Fruit fly (Drosophila melanogaster) whole organism, adult: ENCODE measurements around the gene CG43312.

Experiments used
- CG11617 ChIP-seq: fragments of 200-800 bp; sonication (Bioruptor generic); optimal IDR thresholded peaks from 2 replicates; lab custom pipeline; 2017; ENCODE audit warnings: mild to moderate bottlenecking, missing biosample characterization, missing genetic modification reagents, missing genetic modification characterization
- CG12768 ChIP-seq: fragments of 200-800 bp; sonication (Bioruptor generic); optimal IDR thresholded peaks from 2 replicates; lab custom pipeline; 2017; ENCODE audit warnings: missing biosample characterization, missing genetic modification characterization, mild to moderate bottlenecking, moderate library complexity, missing genetic modification reagents
- CG14711 ChIP-seq: fragments of 200-800 bp; sonication (Bioruptor generic); optimal IDR thresholded peaks from 2 replicates; lab custom pipeline; 2018; ENCODE audit warnings: missing biosample characterization, mild to moderate bottlenecking, missing genetic modification characterization, moderate library complexity
- CG1620 ChIP-seq: fragments of 200-800 bp; sonication (Bioruptor generic); optimal IDR thresholded peaks from 2 replicates; lab custom pipeline; 2016; ENCODE audit warnings: missing biosample characterization, missing genetic modification characterization
- CG33017 ChIP-seq: fragments of 200-800 bp; sonication (Bioruptor generic); optimal IDR thresholded peaks from 2 replicates; lab custom pipeline; 2018; ENCODE audit warnings: missing biosample characterization, mild to moderate bottlenecking, missing genetic modification characterization, moderate library complexity
- CG5204 ChIP-seq: fragments of 200-800 bp; sonication (Bioruptor generic); optimal IDR thresholded peaks from 2 replicates; lab custom pipeline; 2016; ENCODE audit warnings: missing biosample characterization, missing genetic modification characterization
- CG7045 ChIP-seq: fragments of 200-800 bp; sonication (Bioruptor generic); optimal IDR thresholded peaks from 2 replicates; lab custom pipeline; 2017; ENCODE audit warnings: missing biosample characterization, mild to moderate bottlenecking, missing genetic modification characterization
- CG7101 ChIP-seq: fragments of 200-800 bp; sonication (Bioruptor generic); optimal IDR thresholded peaks from 2 replicates; lab custom pipeline; 2018; ENCODE audit warnings: missing biosample characterization, mild to moderate bottlenecking, missing genetic modification characterization, moderate library complexity
- Clk ChIP-seq: fragments of 200-800 bp; sonication (Bioruptor generic); optimal IDR thresholded peaks from 2 replicates; lab custom pipeline; 2017; ENCODE audit warnings: missing biosample characterization, missing genetic modification characterization
- Crg-1 ChIP-seq: fragments of 200-800 bp; sonication (Bioruptor generic); optimal IDR thresholded peaks from 2 replicates; lab custom pipeline; 2016; ENCODE audit warnings: missing biosample characterization, missing genetic modification characterization
- Hr96 ChIP-seq: fragments of 200-800 bp; sonication (Bioruptor generic); optimal IDR thresholded peaks from 2 replicates; lab custom pipeline; 2016; ENCODE audit warnings: missing biosample characterization, missing genetic modification characterization
- Mnt ChIP-seq: fragments of 200-800 bp; sonication (Bioruptor generic); optimal IDR thresholded peaks from 2 replicates; lab custom pipeline; 2016; ENCODE audit warnings: missing biosample characterization, mild to moderate bottlenecking, missing genetic modification characterization
- bab1 ChIP-seq: fragments of 200-800 bp; sonication (Bioruptor generic); optimal IDR thresholded peaks from 3 replicates; lab custom pipeline; 2019; ENCODE audit warnings: missing biosample characterization, mild to moderate bottlenecking, missing genetic modification characterization, moderate library complexity
- cic ChIP-seq: fragments of 200-800 bp; sonication (Bioruptor generic); optimal IDR thresholded peaks from 2 replicates; lab custom pipeline; 2017; ENCODE audit warnings: missing biosample characterization, mild to moderate bottlenecking, missing genetic modification characterization, moderate library complexity
- cnc ChIP-seq, 2 experiments: fragments of >200 bp; optimal IDR thresholded peaks; 2 replicates each; lab custom pipeline; 2017
- kay ChIP-seq: fragments of 200-800 bp; sonication (Bioruptor generic); peaks from one replicate; lab custom pipeline; 2016; ENCODE audit warnings: missing biosample characterization, missing genetic modification characterization, borderline replicate concordance
- ovo ChIP-seq: fragments of 200-800 bp; sonication (Bioruptor generic); optimal IDR thresholded peaks from 2 replicates; lab custom pipeline; 2016; ENCODE audit warnings: missing biosample characterization, missing genetic modification characterization
- pad ChIP-seq: fragments of 200-800 bp; sonication (Bioruptor generic); optimal IDR thresholded peaks from 3 replicates; lab custom pipeline; 2017; ENCODE audit warnings: missing biosample characterization, missing genetic modification characterization, mild to moderate bottlenecking, moderate library complexity, missing genetic modification reagents
- tj ChIP-seq: fragments of 200-800 bp; sonication (Bioruptor generic); optimal IDR thresholded peaks from 3 replicates; lab custom pipeline; 2017; ENCODE audit warnings: missing biosample characterization, mild to moderate bottlenecking, missing genetic modification characterization, moderate library complexity
- toe ChIP-seq: fragments of 200-800 bp; sonication (Bioruptor generic); optimal IDR thresholded peaks from 2 replicates; lab custom pipeline; 2016; ENCODE audit warnings: missing biosample characterization, missing genetic modification characterization

Gene CG43312

dm6 chr3L:22470299-22470791, 31.1 kb upstream of the CG43312 start, which contains the start of gene CG11426:
CG11426 (plus strand) TSS chr3L:22470556.
- TF ChIP-seq CG14711 (no peak), toe (GFP tag; lab: Kevin White, UChicago) (no peak), cic (GFP tag; lab: Kevin White, UChicago) (no peak)

dm6 chr3L:22471586-22472291, 29.7 kb upstream of the CG43312 start:
- TF ChIP-seq cic (GFP tag; lab: Kevin White, UChicago) (peak; percentile 3), pad (GFP tag; lab: Kevin White, UChicago) (peak; percentile 59), CG14711 (peak; percentile 74), CG33017 (peak; percentile 85), CG7045 (GFP tag; lab: Kevin White, UChicago) (peak; percentile 68), cnc (optimal IDR thresholded peaks at IDR 0.05; lab: Kevin White, UChicago) (peak in 1 of 2 experiments; percentile 51), Clk (GFP tag; lab: Kevin White, UChicago) (peak; percentile 54), CG7101 (tag; lab: Kevin White, UChicago) (peak; percentile 83), Mnt (no peak), Crg-1 (GFP tag; lab: Kevin White, UChicago) (no peak), tj (GFP tag; lab: Kevin White, UChicago) (peak; percentile 42), ovo (no peak), toe (GFP tag; lab: Kevin White, UChicago) (no peak), kay (GFP tag; lab: Kevin White, UChicago) (peak; percentile 23), CG11617 (GFP tag; lab: Kevin White, UChicago) (peak; percentile 88), Hr96 (GFP tag; lab: Kevin White, UChicago) (no peak), CG12768 (GFP tag; lab: Kevin White, UChicago) (peak; percentile 81), CG5204 (no peak), bab1 (GFP tag; lab: Kevin White, UChicago) (no peak), CG1620 (GFP tag; lab: Kevin White, UChicago) (no peak)

dm6 chr3L:22474081-22474845, 27.1 kb upstream of the CG43312 start, which contains the start of gene CG11425:
CG11425 (plus strand) TSS chr3L:22474795.
- TF ChIP-seq cnc (optimal IDR thresholded peaks at IDR 0.05; lab: Kevin White, UChicago), result peak in 1 of 2 experiments; percentile 27
- peak; percentile 1 for TF ChIP-seq cic (GFP tag; lab: Kevin White, UChicago)
- TF ChIP-seq tj (GFP tag; lab: Kevin White, UChicago), result peak; percentile 53
- TF ChIP-seq CG11617 (GFP tag; lab: Kevin White, UChicago), result no peak

- TF ChIP-seq cic (GFP tag; lab: Kevin White, UChicago) (no peak), ovo (no peak), cnc (optimal IDR thresholded peaks at IDR 0.05; lab: Kevin White, UChicago) (no peak), pad (GFP tag; lab: Kevin White, UChicago) (no peak), CG11617 (GFP tag; lab: Kevin White, UChicago) (no peak)
These were observed 17.9 kb upstream of the CG43312 start for dm6 chr3L:22483452-22483851.

- TF ChIP-seq Crg-1 (GFP tag; lab: Kevin White, UChicago) (no peak), cic (GFP tag; lab: Kevin White, UChicago) (no peak), CG7101 (tag; lab: Kevin White, UChicago) (no peak), CG33017 (no peak), Mnt (no peak), toe (GFP tag; lab: Kevin White, UChicago) (no peak)
These were observed 3.8 kb upstream of the CG43312 start for dm6 chr3L:22497594-22497993.

- no peak for TF ChIP-seq CG12768 (GFP tag; lab: Kevin White, UChicago)
- TF ChIP-seq CG7045 (GFP tag; lab: Kevin White, UChicago), result no peak
- no peak for TF ChIP-seq Clk (GFP tag; lab: Kevin White, UChicago)
- TF ChIP-seq CG33017, result no peak
- TF ChIP-seq CG1620 (GFP tag; lab: Kevin White, UChicago), result no peak
- TF ChIP-seq CG5204, result no peak
These were observed 2.3 kb downstream of the CG43312 start, which contains the start of gene CG43331 for dm6 chr3L:22503730-22504129. CG43331 (minus strand) TSS chr3L:22503830.

dm6 chr3L:22504323-22504722, 2.9 kb downstream of the CG43312 start, which contains the start of gene CG43330:
CG43330 (minus strand) TSS chr3L:22504423.
- no peak for TF ChIP-seq toe (GFP tag; lab: Kevin White, UChicago)
- TF ChIP-seq CG33017, result no peak
